Worm (Caenorhabditis elegans) whole organism, early embryonic: ENCODE measurements around the gene flh-3.

Experiments
- B0310.2 ChIP-seq: sonication (generic microtip); optimal IDR thresholded peaks from 2 replicates; lab custom pipeline; 2016; ENCODE audit warnings: mild to moderate bottlenecking, missing genetic modification characterization, missing compliant biosample characterization
- F13C5.2 ChIP-seq: sonication (generic microtip); optimal IDR thresholded peaks from 2 replicates; lab custom pipeline; 2017; ENCODE audit warnings: mild to moderate bottlenecking, missing genetic modification characterization, inconsistent platforms, missing compliant biosample characterization
- aly-1 ChIP-seq: sonication (generic microtip); optimal IDR thresholded peaks from 2 replicates; lab custom pipeline; 2016; ENCODE audit warnings: missing genetic modification characterization, missing compliant biosample characterization
- hmbx-1 ChIP-seq: sonication (generic microtip); optimal IDR thresholded peaks from 2 replicates; lab custom pipeline; 2016; ENCODE audit warnings: mild to moderate bottlenecking, missing genetic modification characterization, missing compliant biosample characterization
- tbx-37 ChIP-seq: fragments of 200-800 bp; sonication (Bioruptor generic); conservative IDR thresholded peaks from 2 replicates; pipeline ENCODE4 v1.3.6; 2022; ENCODE audit warnings: missing genetic modification reagents, missing genetic modification characterization, missing compliant biosample characterization

- TF ChIP-seq hmbx-1 (tag; lab: Kevin White, UChicago) (no peak), aly-1 (tag; lab: Kevin White, UChicago) (no peak), F13C5.2 (no peak), B0310.2 (no peak), tbx-37 (GFP tag; lab: Robert Waterston, UW) (no peak)
Measured at ce11 chrIV:9318147-9318546, 48.3 kb downstream of the flh-3 start.
